Worm (Caenorhabditis elegans): ENCODE data around the gene glb-33.

DNA sequence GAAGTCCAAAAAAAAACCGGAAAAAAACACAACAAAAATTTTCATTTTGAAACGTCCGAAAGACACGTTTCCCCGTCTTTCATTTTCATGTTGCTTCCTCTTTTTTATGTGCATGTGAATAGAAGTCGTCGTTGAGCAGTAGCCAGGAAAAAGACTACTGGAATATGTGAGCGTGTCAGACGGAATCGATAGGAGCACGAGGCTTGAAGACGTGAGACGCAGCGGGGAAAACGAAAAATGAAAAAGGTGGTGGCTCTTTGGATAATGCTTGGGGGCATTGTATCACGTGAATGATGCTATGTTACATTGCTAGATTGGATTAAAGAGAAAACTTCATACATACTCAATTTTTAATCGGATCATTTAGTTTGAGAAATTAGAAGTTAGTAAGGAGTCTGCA lies 14.2 kb downstream of the glb-33 start:
- TF ChIP-seq lsy-27 (tag; optimal IDR thresholded peaks at IDR 0.05; ENCODE audit: borderline replicate concordance, insufficient read depth), result no peak
- TF ChIP-seq mel-28 (tag; optimal IDR thresholded peaks at IDR 0.05; ENCODE audit: borderline replicate concordance), result no peak
- TF ChIP-seq nhr-27 (tag; optimal IDR thresholded peaks at IDR 0.05), result no peak
- TF ChIP-seq rec-8 (tag; optimal IDR thresholded peaks at IDR 0.05), result no peak
- no peak for TF ChIP-seq snpc-4 (GFP tag; optimal IDR thresholded peaks at IDR 0.05)
- TF ChIP-seq snpc-4 (tag; optimal IDR thresholded peaks at IDR 0.05), result no peak
- no peak for TF ChIP-seq madf-6 (GFP tag; IDR thresholded peaks at IDR 0.05)
- TF ChIP-seq egrh-3 (GFP tag; IDR thresholded peaks at IDR 0.05), result no peak
- TF ChIP-seq bed-2 (GFP tag; IDR thresholded peaks at IDR 0.05), result no peak
- TF ChIP-seq dpff-1 (tag; optimal IDR thresholded peaks at IDR 0.05), result no peak
- no peak for TF ChIP-seq nhr-179 (tag; optimal IDR thresholded peaks at IDR 0.05)
- TF ChIP-seq F37B4.10 (GFP tag; IDR thresholded peaks at IDR 0.05), result no peak
- TF ChIP-seq sptf-2 (GFP tag; optimal IDR thresholded peaks at IDR 0.05), result no peak
- no peak for TF ChIP-seq lin-54 (GFP tag; optimal IDR thresholded peaks at IDR 0.05)
- TF ChIP-seq athp-1 (tag; optimal IDR thresholded peaks at IDR 0.05), result no peak

Data from whole organism, young adult.